Fruit fly (Drosophila melanogaster) S2 (cell line): ENCODE results near the gene Fer3.

Source experiments
- CG8478 ChIP-seq: fragments of >200 bp; optimal IDR thresholded peaks from 2 replicates; lab custom pipeline; 2018
- CTCF ChIP-seq, 2 experiments: fragments of >200 bp; optimal IDR thresholded peaks; 2 replicates each; lab custom pipeline; 2018

The Fer3 gene

DNA sequence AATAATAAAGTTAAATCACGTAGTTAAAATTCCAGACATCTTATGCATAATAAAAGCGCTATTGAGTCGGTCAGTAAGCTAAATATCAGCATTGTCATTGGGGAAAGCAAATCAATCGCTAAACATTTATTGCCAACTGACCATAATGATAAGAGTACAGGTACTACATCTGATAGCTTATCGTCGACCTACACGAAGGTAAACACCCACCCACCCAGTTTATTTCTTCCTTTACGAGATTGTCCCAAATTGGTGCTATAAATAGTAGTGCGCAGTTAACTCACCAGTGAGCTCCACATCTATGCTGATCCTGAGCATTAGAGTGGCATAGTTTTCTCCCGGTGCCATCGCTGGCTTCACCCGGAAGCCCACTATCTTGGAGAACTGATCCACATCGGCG lies 10.4 kb downstream of the Fer3 start:
- TF ChIP-seq CTCF (optimal IDR thresholded peaks at IDR 0.05; lab: Kevin White, UChicago) (no peak), CG8478 (lab: Kevin White, UChicago) (no peak)

DNA sequence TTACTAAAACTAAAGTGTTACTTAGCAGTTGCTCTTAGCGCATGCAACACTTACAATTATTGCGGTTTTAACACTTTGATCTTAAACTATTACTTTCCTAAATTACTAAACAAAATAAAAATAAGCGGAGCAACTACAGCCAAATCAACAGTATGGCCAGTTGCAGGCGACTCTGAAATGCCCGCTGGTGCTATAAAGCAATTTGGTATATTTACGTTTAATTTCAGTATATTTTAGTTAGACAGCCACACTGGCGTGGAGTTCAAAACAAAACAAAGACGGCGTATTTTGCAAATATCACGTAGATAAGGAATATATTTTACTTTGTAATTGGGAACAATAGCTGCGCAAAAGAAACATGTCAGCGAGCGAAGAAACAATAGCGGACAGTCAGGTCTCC lies 14.6 kb downstream of the Fer3 start, which contains the start of the genes Taf12 and Ho:
Gene Taf12, minus strand, starts transcription at position 178 of the 400 bp plus-strand sequence.
Gene Ho, plus strand, starts transcription at position 231 of the 400 bp plus-strand sequence.
- TF ChIP-seq CG8478 (lab: Kevin White, UChicago) (no peak), CTCF (optimal IDR thresholded peaks at IDR 0.05; lab: Kevin White, UChicago) (peak in 1 of 2 experiments; percentile 12)

DNA sequence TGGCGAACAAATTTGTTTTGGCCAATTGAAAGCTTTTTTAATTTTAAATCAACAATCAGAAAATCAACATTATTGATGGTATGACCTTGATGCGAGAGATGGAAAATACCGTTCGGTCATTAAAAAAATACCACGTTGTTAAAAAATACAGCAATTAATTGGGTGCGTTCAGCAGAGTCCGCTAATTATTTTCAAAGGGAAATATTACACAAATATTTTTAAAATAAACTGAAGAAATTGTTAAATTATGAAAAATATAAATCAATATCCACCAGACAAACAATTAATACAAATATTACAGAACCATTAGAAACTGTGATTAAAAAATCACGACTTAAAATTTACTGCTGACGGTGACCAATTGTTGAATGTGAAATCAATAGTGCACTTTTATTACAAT lies 16.1 kb downstream of the Fer3 start, which contains the start of gene CG18476:
Gene CG18476, minus strand, starts transcription at position 101 of the 400 bp plus-strand sequence.
- TF ChIP-seq CTCF (optimal IDR thresholded peaks at IDR 0.05; lab: Kevin White, UChicago) (no peak), CG8478 (lab: Kevin White, UChicago) (no peak)

DNA sequence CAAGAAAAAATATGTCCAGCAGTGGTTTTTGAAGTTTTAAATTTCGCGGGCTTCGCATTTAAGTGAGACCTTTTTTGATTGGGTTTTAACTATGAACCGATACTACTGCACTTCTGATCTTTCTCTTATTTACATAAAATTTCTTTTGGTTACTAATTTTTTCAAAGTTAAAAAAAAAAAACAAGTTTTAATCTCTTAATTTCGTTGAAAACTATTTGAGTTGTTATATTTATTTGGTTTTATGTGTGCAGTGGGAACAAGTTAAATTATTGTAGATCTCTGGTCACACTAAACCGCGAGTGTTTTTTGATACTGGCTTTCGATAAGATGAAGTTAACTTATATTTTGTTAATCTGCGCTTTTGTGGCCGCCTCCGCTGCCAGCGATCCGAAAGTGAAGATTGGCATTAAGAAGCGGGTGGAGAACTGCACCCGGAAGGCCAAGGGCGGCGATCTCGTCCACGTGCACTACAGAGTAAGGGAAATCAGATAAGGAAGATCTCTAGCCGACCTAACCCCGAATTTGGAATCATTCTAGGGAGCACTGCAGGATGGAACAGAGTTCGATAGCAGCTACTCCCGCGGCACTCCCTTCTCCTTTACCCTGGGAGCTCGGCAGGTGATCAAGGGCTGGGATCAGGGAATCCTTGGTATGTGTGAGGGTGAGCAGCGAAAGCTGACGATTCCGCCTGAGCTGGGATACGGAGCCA lies 20.0 kb downstream of the Fer3 start, which contains the start of gene CG14715:
Gene CG14715, plus strand, starts transcription at position 267 of the 709 bp plus-strand sequence.
- TF ChIP-seq CG8478 (lab: Kevin White, UChicago) (no peak), CTCF (optimal IDR thresholded peaks at IDR 0.05; lab: Kevin White, UChicago) (no peak)

DNA sequence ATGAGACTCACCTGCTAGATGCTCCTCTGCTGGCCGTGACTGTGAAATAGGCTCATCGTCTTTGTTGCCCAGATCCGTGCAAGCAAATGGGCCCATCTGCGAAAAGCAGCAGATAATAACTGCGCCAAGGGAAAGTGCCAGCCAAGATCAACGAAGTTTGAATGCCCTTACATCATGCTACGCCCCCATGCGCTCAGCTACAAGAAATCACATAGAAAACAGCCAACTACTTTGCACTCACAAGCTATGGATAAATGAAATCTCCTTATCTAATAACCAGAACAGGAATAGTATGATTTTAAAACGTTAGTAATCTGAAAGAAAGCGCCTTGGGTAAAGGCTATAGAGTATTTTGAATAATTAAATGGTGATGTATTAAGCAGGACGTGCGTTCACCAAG lies 22.3 kb downstream of the Fer3 start:
- TF ChIP-seq CTCF (optimal IDR thresholded peaks at IDR 0.05; lab: Kevin White, UChicago): no peak
- TF ChIP-seq CG8478 (lab: Kevin White, UChicago): no peak

DNA sequence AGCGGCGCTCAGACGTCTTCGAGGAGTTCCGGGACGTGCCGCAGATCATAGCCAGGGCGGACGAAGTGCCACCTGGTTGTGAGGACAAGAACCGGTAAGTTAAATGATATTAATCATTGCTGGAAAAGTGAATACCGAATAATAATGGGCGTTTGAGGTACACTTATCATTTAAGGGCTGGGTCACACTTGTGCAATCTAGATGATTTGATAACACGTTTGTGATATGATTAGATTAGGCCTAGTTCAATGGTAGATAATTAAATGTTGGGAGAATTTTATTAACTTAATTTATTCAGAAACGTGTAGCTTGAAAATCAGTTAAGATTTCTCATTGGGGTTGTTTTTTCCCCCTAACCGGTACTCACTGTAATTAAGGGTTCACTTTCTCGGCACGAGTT lies 23.2 kb downstream of the Fer3 start:
- TF ChIP-seq CTCF (optimal IDR thresholded peaks at IDR 0.05; lab: Kevin White, UChicago): no peak
- TF ChIP-seq CG8478 (lab: Kevin White, UChicago): no peak

DNA sequence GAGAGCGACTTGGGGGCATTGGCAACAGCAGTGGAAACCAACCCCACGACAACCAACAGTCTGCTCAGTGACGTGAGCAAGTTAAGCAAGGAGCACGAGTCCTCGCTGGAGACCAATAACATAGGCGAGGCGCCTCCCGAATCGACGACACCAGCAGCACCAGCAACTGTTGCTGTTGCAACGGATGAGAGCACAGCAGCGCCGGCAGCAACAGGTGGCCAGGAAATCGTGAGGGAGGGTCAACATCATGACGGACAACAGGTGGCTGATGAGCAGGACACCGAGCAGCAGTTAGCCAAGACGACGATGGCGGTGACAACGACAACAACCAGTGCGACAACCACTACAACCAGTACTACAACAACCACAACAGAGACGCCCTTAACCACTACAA lies 24.2 kb downstream of the Fer3 start:
- no peak for TF ChIP-seq CTCF (optimal IDR thresholded peaks at IDR 0.05; lab: Kevin White, UChicago)
- TF ChIP-seq CG8478 (lab: Kevin White, UChicago): no peak

DNA sequence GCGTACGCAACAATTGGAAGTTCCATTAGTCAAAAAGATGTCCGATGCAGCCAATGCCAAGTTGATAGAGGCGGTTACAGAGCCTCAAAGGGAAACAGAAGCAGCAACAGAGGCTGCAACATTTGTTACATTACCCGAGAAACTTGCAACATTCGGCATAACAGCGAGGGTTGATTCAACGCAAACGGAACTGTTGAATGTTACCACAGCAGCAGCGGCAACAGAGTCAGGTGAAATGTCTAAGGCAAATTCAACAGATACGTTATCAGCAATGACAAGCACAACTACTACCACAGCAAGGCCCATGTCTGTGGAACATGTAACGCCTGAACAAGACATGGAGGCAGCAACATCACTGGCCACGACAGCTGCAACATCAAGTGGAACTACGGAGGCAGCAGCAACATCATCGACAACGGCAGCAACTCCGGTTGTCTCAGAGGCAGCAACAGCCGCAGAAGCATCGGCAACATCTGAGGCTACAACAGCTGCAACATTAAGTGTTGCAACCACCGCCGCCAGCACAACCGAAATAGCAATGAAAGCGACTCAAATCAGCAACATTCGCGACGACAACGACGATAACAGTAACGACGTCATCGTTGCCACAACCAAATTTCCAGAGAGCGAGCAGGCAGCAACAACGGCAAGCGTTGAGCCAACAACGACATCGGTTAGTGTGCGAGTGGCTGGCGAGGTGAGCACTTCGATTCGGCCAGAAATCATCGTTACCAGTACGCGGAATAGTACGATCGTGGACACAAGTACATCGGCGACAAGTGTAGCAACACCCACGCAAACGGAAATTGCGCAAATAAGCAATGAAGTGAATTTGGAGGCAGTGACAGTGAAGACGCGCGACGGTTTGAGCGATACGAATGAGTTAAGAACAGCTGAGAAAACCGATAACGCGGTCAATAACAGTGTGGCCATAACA lies 24.8 kb downstream of the Fer3 start:
- no peak for TF ChIP-seq CG8478 (lab: Kevin White, UChicago)
- no peak for TF ChIP-seq CTCF (optimal IDR thresholded peaks at IDR 0.05; lab: Kevin White, UChicago)

DNA sequence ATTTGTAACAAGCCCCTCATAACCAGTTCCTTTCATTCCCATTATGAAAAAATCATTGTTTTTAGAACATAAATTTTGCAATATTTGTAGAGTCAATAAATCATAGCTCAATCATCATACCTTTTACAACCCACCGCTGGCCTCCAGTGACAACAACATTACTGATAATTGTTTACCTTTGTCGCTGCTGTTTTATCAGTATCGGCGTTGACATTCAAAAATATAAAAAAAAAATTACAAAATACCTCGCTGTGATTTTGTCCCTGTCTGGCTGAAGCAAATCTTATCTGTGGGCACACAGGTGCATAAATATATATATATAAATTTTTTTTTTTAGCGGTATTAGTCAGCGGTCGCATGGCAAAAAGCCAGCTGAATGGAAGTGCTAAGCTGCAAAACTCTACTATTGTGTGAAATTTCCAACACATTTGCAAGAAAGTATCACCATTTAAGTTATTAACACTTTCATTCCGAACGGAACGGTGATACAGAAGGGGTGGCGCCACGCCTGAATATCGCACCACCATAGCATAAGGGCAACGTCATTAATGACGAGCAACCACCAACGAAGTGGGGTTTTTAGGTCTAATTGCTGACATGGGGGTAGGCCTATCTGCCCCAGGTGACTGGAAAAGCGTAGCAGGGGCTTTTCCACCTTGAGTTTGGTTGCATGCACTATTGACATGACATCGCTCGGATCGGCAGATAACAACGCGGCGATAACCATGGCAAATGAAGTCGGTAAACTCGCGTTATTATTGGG lies 28.0 kb downstream of the Fer3 start:
- TF ChIP-seq CTCF (optimal IDR thresholded peaks at IDR 0.05; lab: Kevin White, UChicago): no peak
- TF ChIP-seq CG8478 (lab: Kevin White, UChicago): no peak

DNA sequence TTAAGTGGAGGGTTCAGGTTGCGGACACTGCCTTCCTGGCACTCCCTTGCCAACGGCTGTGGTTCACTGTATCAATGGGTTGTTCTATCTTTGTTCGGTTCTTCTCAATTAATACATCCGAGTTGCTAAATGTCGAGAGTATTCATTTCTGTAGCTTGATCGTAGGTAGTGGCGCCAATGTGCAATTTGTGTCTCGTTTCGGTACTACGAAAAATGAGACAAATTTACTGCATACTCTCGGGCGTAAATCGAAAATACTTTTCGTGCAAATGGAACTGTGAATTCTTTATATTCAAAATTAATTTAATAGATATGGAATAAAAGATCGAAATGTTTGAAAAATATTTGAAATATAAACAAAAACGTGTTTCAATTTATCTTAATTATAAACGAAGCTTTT lies 28.6 kb downstream of the Fer3 start:
- TF ChIP-seq CTCF (optimal IDR thresholded peaks at IDR 0.05; lab: Kevin White, UChicago): peak; percentile 92
- TF ChIP-seq CG8478 (lab: Kevin White, UChicago): no peak

DNA sequence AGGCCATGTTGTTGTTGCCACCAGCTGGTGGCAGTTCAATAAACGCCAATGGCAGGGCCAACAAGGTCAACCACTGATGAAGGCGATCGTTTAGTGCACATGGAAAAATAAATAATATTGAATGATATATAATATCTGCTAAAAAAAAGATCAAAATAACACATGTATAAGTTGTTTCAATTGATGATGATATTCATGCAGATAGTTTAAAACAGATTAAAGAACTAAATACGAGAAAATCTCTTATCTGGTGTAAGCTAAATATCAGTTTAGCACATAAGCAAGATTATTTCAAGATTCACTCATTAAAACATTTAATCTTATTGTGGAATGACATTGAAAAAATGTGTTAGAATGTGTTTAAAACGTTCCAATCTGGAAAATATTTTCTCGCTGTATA lies 30.7 kb downstream of the Fer3 start:
- TF ChIP-seq CTCF (optimal IDR thresholded peaks at IDR 0.05; lab: Kevin White, UChicago): no peak

DNA sequence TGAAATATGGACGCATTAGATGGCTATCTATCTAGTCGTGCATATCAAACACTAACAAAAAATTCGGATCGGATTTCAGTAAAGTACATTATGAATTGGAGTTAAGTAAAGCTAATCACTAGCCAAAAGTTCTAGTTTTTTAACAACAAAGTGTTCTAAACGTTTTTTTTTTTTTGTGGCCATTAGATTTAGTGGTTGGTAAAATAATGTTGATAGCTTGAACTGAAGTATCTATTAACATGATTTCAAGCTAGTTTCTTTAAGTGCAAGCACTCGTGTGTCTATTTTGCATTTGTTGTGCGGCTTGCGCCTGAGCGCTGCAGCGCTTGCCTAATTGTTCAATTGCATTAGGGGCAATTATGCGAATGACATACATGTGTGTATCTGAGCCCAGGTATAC lies 31.5 kb downstream of the Fer3 start:
- TF ChIP-seq CTCF (optimal IDR thresholded peaks at IDR 0.05; lab: Kevin White, UChicago) (no peak), CG8478 (lab: Kevin White, UChicago) (no peak)

DNA sequence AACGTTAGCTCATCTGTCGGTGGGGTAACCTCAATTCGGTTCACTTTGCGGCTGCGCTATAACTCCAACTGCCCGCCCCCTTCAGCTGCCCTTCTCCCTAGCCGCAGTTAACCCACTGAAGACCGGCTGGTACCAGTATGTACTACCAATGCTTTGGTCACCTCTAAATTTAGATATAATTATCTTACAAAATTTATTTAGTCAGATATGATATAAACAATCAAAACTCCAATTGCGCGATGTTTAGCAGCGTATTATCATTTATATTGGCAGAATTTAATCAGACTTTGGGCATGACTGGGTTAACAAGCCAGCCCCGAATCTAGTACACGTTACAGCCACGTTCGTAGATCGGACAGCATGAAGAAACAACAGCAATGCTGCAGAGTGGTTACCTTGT lies 32.4 kb downstream of the Fer3 start:
- TF ChIP-seq CTCF (optimal IDR thresholded peaks at IDR 0.05; lab: Kevin White, UChicago): no peak
- no peak for TF ChIP-seq CG8478 (lab: Kevin White, UChicago)

DNA sequence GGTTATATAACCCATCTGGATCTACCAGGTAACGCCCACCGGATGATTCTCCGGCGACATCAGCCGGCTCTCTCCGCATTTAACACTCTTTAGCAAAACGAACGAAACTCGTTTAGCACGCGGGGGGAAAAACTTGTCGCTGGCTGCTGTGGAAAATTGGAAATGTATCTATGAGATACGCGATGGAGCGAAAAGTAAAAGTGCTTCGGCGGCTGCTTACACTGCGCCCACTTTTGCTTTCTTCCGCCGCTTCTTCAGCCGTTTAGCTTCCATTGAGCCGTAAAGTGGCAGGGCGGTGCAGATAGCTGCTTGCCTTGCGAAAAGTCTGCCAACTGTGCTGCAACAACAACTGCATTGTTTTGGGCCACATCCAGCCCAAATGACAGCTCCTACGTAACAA lies 32.9 kb downstream of the Fer3 start:
- no peak for TF ChIP-seq CG8478 (lab: Kevin White, UChicago)
- no peak for TF ChIP-seq CTCF (optimal IDR thresholded peaks at IDR 0.05; lab: Kevin White, UChicago)
